Fruit fly (Drosophila melanogaster): ENCODE data around the gene CG4238.

DNA sequence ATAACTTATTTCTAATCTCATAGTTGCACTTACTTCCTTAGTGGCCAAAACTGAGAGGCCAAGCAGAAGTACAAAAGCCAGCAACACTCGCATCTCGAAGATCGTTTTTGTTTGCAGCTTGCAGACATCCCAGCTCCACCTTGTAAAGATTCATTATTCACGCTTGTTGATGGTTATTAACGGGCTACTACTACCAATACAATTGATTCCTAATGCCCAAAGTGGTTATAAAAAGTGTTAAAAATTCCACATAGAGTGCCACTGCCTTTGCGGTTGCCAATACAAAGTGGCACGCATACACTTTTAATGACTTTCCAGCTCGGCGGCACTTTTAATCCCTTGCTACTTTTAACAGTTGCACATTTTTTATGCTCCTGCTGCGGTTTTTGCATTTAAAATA lies 17.6 kb upstream of the CG4238 start, which contains the start of gene Obp22a:
- no peak for TF ChIP-seq Myc (optimal IDR thresholded peaks at IDR 0.05)
- TF ChIP-seq ttk (optimal IDR thresholded peaks at IDR 0.05) = no peak
